Worm (Caenorhabditis elegans) whole organism, L4/young adult: ENCODE results near the gene B0403.6.

Experiments
- W03F9.2 ChIP-seq: fragments of 150-350 bp; optimal IDR thresholded peaks from 2 replicates; lab custom pipeline; 2014; ENCODE audit warnings: missing biosample characterization, missing genetic modification characterization
- dao-5 ChIP-seq: sonication (generic microtip); optimal IDR thresholded peaks from 2 replicates; lab custom pipeline; 2016; ENCODE audit warnings: missing genotype, missing genetic modification characterization, moderate library complexity, missing compliant biosample characterization
- him-1 ChIP-seq: sonication (generic microtip); optimal IDR thresholded peaks from 2 replicates; lab custom pipeline; 2016; ENCODE audit warnings: missing genotype, missing genetic modification reagents, missing genetic modification characterization, missing compliant biosample characterization

The B0403.6 gene

DNA sequence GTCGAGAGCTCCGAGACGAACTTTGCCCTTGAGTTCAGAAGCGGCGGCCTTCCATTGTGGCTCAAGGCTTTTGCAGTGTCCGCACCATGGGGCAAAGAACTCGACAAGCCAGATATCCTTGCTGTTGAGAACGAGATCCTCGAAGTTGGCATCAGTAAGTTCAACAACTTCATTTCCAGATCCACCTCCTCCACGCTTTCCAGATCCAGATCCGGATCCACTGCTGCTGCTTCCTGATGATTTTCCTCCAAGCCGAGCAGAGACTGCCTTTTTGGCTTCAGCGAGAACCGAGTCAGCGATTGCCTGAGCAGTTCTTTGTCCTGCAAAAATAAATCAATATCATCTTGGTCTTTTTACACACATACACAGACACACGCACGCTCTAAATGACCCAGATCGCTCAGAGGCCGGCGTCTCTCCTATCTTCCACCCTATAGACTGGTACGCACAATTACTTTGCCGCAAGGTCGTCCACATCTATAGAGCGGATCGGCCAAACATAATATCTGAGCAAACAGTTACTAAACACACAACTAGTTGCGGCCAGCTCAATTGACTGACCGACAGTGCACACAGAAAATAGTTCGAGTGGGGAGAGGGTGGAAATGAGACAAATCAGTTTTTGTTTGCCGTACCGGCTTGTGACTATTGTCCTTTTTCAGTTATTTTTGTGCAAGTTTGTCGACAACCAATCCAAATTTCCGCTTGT, 7.7 kb downstream of the B0403.6 start:
- no peak for TF ChIP-seq dao-5 (tag; lab: Kevin White, UChicago)
- no peak for TF ChIP-seq him-1 (tag; lab: Kevin White, UChicago)
- no peak for TF ChIP-seq W03F9.2

DNA sequence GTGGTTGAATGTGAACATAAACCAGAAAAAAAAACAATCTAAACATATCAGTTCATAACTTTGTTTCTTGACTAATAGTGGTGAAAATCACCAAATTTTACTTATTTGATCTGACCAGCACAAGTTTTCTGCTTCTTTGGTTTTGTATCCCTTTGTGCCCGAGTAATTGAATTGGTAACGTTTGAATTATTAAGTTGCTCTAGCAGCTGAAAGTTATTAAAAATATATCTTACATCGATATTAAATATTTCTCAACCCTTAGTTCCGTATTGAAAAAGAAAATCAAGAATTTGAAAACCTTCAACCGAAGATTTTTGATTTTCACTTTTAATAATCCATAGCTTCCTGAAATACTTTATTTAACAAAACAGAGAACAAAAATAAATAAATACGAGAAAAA, 9.1 kb downstream of the B0403.6 start:
- TF ChIP-seq W03F9.2: no peak
- no peak for TF ChIP-seq dao-5 (tag; lab: Kevin White, UChicago)
- no peak for TF ChIP-seq him-1 (tag; lab: Kevin White, UChicago)

DNA sequence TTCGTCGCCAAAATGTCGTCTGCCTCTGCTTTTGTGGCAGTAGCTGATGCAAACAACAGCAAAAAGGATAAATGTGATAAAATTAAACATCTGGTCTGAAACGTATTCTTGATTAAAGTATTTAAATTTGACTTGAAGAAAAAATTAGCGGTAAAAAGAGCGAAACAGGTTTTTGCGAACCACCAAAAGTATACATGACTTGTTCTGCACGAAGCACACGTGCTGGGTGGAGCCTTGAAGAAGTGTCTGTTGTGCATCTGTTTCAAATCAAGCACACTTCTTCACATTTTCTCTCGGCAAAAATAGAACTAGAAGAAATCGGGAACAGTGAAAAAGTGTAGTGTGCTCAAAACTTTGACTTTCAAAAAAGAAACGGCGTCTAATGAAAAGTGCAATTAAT, 11.9 kb downstream of the B0403.6 start, which contains the start of gene B0403.3:
B0403.3 (minus strand) TSS at position 101 of the 400 bp plus-strand sequence.
- TF ChIP-seq W03F9.2 (no peak), him-1 (tag; lab: Kevin White, UChicago) (no peak), dao-5 (tag; lab: Kevin White, UChicago) (no peak)

DNA sequence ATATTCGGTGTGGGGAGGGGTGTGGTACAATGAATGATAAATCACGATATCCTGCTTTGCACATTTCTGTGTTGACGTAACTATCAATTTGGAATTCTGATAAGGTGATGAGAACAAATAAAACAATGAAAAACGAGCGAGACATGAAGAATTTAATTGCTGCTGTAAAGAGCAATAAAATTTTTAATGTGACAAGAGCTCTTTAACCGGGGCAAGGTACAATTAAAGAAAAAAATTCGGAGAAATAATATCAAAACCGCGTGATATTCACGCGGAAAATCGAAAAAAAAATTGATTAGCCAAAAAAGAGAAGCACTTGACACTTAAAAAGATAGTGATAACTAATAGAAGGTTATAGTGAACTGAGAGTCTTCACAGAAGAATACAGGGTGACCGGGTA, 13.9 kb downstream of the B0403.6 start:
- TF ChIP-seq him-1 (tag; lab: Kevin White, UChicago): no peak
- no peak for TF ChIP-seq W03F9.2
- no peak for TF ChIP-seq dao-5 (tag; lab: Kevin White, UChicago)

DNA sequence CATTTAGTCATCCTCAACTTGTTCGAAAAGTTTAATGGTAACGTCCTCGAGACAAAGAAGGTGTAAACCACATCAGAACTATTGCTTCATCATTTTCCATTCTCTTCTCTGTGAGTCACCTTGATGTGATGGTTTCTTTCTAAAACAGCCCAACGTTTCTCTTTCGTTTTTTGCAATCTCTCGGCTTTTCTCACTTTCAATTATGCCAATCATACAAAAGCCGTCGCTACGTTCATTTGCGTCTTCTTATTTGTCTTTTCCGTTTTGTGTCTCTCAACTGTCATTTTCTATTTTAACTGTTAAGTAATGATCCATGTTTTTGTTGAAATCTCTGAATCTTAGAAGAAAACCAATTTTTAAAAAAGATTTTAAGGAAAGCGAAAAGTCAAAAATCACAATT, 17.8 kb downstream of the B0403.6 start, which contains the start of gene B0403.5:
B0403.5 (plus strand) TSS at position 368 of the 400 bp plus-strand sequence.
- TF ChIP-seq dao-5 (tag; lab: Kevin White, UChicago): no peak
- no peak for TF ChIP-seq W03F9.2
- TF ChIP-seq him-1 (tag; lab: Kevin White, UChicago): no peak

DNA sequence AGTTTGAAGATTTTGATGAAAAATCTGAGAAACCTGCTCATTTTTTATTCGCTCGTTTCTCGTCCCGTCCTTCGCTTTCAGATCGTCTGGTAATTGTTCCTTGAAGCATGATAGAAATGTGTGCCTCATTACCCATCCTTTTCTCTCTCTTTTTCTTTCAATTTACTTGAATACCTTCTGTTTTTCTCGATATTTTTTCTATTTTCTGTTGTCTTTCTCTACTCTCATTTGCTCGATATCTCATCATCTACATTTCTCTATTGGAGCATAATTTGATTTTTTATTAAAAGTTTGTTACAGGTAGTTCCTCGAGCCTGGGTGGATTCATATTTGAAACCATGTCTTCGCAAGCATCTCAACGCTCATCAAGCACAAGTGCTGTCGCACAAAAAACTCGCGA, 24.9 kb downstream of the B0403.6 start, which contains the start of gene ubc-17:
ubc-17 (plus strand) TSS at position 301 of the 400 bp plus-strand sequence.
- no peak for TF ChIP-seq him-1 (tag; lab: Kevin White, UChicago)
- no peak for TF ChIP-seq W03F9.2
- no peak for TF ChIP-seq dao-5 (tag; lab: Kevin White, UChicago)

DNA sequence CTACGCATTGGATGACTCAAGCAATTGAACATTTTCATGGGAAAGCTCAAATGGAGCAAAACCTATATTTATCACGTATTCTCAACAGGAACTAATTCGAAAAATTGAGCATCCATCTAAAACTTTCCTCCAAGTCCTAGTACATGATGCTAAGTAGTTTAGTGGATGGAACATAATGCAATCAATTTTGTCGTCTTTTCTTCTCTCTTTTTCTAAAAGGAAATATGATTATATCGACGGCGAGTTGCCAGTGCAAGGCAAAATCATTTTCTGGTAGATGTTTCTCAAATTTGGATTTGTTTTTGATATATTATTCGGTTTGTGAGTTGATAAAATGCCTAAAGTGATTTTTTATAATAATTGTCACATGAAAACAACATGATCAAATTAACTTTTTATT, 34.4 kb downstream of the B0403.6 start:
- no peak for TF ChIP-seq him-1 (tag; lab: Kevin White, UChicago)
- no peak for TF ChIP-seq dao-5 (tag; lab: Kevin White, UChicago)
- no peak for TF ChIP-seq W03F9.2

DNA sequence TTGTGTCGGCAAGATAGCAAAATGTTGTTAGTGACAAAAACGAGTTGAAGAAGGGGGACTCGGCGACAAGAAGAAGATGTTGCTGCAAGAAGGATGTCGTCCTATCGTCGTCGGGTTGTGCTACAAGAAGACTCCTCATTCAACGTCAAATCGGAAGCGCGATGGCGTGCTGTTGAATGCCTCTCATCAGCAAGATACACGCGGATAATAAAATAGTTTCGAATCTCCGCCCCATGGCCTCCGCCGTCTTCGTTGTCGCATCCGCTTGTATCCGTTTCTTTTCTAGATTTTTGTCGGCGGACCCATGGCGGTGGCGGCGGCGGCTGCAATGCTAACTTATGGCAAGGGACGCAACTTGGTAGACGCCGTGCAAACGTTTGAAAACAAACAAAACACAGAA, 37.2 kb downstream of the B0403.6 start:
- no peak for TF ChIP-seq W03F9.2
- no peak for TF ChIP-seq dao-5 (tag; lab: Kevin White, UChicago)
- TF ChIP-seq him-1 (tag; lab: Kevin White, UChicago): no peak

DNA sequence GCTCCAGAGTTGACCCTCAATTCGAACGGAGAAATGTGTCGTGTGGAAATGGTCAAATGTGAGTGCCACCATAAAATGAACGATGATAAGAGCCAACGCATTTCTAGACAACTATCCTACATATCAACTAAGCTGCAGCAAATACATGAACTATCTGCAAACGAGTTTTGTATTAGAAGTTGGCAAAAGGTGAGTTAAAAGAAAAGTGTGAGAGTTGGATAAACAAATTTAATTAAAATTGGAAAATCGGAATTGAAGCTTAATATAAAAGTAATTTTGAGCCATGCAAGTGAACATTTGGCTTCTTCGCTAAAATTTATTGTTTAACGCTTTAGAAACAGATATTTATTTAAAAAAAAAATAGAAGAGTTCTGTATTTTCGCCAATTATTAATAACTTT, 39.2 kb downstream of the B0403.6 start, which contains the start of gene cest-19:
cest-19 (minus strand) TSS at position 101 of the 400 bp plus-strand sequence.
- TF ChIP-seq him-1 (tag; lab: Kevin White, UChicago) (no peak), W03F9.2 (no peak), dao-5 (tag; lab: Kevin White, UChicago) (no peak)

DNA sequence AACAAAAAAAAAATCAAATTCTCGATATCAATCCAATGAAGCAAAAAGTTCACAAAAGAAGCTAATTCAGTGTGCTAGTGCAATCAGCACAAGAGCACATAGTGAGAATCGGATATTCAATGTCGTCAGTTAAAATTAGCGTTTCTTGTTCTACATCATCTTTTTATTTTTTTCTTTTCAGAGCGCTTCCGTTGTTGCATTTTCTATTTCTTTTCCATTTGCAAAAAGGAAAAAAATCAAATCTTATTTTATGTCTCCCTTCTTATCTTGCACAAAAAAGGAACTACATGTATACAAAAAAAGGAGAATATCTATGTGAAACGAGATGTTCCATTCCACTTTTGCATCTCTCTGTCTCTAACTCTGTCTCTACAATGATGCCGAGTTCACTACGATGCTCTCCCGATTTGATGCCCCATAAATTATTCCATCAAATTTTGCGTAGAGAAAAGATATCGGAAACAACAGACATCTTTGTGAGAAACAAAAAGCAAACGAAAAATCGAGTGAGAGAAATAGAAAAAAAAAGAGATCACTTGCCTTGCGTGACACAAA, 41.4 kb downstream of the B0403.6 start:
- TF ChIP-seq him-1 (tag; lab: Kevin White, UChicago): no peak
- TF ChIP-seq W03F9.2: no peak
- no peak for TF ChIP-seq dao-5 (tag; lab: Kevin White, UChicago)

DNA sequence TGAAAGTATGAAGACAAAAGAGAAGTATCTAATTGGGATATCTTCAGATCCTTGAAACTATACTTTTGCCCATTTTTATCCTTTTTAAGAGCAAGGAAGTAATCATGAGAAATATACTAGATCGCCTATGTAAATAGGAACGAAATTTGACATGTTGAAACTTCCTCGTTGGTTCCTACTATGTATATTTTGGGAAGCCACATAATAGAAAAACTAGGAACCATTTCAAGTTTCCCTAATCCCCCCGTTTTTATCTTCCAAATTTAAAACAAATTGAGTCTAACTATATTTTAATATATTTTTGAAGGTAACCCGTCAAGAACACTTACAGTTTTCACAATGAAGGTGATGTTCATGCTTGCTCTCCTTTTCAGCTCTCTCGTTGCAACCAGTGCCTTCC, 46.3 kb downstream of the B0403.6 start, which contains the start of gene flp-26:
flp-26 (plus strand) TSS at position 301 of the 400 bp plus-strand sequence.
- TF ChIP-seq dao-5 (tag; lab: Kevin White, UChicago) (no peak), him-1 (tag; lab: Kevin White, UChicago) (no peak), W03F9.2 (no peak)
